Worm (Caenorhabditis elegans) whole organism, late embryonic: ENCODE measurements around the gene W02G9.3.

Source experiments
- F13H6.1 ChIP-seq: sonication (generic microtip); optimal IDR thresholded peaks from 2 replicates; lab custom pipeline; 2016; ENCODE audit warnings: missing genetic modification characterization, missing compliant biosample characterization
- ceh-2 ChIP-seq: sonication (generic microtip); optimal IDR thresholded peaks from 2 replicates; lab custom pipeline; 2016; ENCODE audit warnings: missing genotype, missing genetic modification characterization, missing compliant biosample characterization
- dmd-4 ChIP-seq: sonication (generic microtip); optimal IDR thresholded peaks from 2 replicates; lab custom pipeline; 2016; ENCODE audit warnings: borderline replicate concordance, missing genetic modification characterization, missing compliant biosample characterization
- nhr-11 ChIP-seq: fragments of 150-350 bp; optimal IDR thresholded peaks from 2 replicates; lab custom pipeline; 2014; ENCODE audit warnings: missing biosample characterization, missing genetic modification characterization
- pag-3 ChIP-seq: sonication (generic microtip); optimal IDR thresholded peaks from 2 replicates; lab custom pipeline; 2016; ENCODE audit warnings: missing compliant biosample characterization, missing genetic modification characterization, borderline replicate concordance
- pqm-1 ChIP-seq: sonication (generic microtip); optimal IDR thresholded peaks from 2 replicates; lab custom pipeline; 2016; ENCODE audit warnings: missing genetic modification characterization, missing compliant biosample characterization
- unc-55 ChIP-seq: sonication (generic microtip); optimal IDR thresholded peaks from 2 replicates; lab custom pipeline; 2017; ENCODE audit warnings: missing biosample characterization, missing genetic modification reagents, missing genetic modification characterization

DNA sequence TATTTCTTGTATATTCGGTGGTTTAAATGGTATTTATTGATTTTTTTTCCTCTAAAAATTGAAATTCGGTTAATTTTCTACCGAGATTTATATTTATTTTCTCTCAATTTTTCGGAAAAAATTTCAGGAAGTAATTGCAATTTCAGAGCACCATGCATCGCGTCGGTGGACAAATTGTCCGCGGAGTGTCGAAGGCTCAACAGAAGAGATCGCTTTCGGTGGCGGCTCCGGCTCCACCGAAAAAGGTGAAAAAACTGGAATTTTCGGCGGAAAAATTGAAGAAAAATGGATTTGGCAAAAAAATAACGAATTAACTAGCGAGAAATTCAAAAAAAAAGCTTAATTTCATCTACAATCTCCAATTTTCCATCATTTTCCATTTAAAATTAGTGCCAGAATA, 26.0 kb downstream of the W02G9.3 start, which contains the start of gene nuo-5:
- TF ChIP-seq F13H6.1 (tag; lab: Kevin White, UChicago): no peak
- no peak for TF ChIP-seq pqm-1
- no peak for TF ChIP-seq ceh-2 (tag; lab: Kevin White, UChicago)
- TF ChIP-seq unc-55: no peak
- TF ChIP-seq dmd-4 (tag; lab: Kevin White, UChicago): no peak
- TF ChIP-seq pag-3 (tag; lab: Kevin White, UChicago): no peak
- TF ChIP-seq nhr-11 (tag; lab: Kevin White, UChicago): no peak
